Fruit fly (Drosophila melanogaster) whole organism, embryonic: ENCODE data around the gene ich.
A peak's percentile ranks its signal among the peaks of the same experiment; 100 is the strongest.

Experiments used
- ATbp ChIP-seq: fragments of 200-800 bp; sonication (Bioruptor generic); optimal IDR thresholded peaks from 2 replicates; lab custom pipeline; 2017; ENCODE audit warnings: missing biosample characterization, mild to moderate bottlenecking, missing genetic modification characterization, missing genetic modification reagents
- Ada2b ChIP-seq: fragments of 200-800 bp; sonication (Bioruptor generic); IDR thresholded peaks from 2 replicates; pipeline ENCODE4 v1.3.6; 2022; ENCODE audit warnings: missing biosample characterization, missing genetic modification characterization
- Adf1 ChIP-seq: fragments of 200-800 bp; sonication (Bioruptor generic); IDR thresholded peaks from 2 replicates; pipeline ENCODE4 v1.3.6; 2022; ENCODE audit warnings: missing biosample characterization, missing genetic modification characterization
- CG10267 ChIP-seq: fragments of 200-800 bp; sonication (Bioruptor generic); optimal IDR thresholded peaks from 2 replicates; lab custom pipeline; 2018; ENCODE audit warnings: missing biosample characterization, mild to moderate bottlenecking, missing genetic modification characterization, moderate library complexity
- CG10654 ChIP-seq: fragments of 200-800 bp; sonication (Bioruptor generic); optimal IDR thresholded peaks from 2 replicates; lab custom pipeline; 2016; ENCODE audit warnings: missing biosample characterization, missing genetic modification characterization
- CG10979 ChIP-seq: fragments of 200-800 bp; sonication (Bioruptor generic); optimal IDR thresholded peaks from 2 replicates; lab custom pipeline; 2018; ENCODE audit warnings: missing biosample characterization, mild to moderate bottlenecking, missing genetic modification characterization, moderate library complexity
- CG13123 ChIP-seq: fragments of 200-800 bp; sonication (Bioruptor generic); optimal IDR thresholded peaks from 2 replicates; lab custom pipeline; 2016; ENCODE audit warnings: missing biosample characterization, missing genetic modification characterization
- CG13424 ChIP-seq: fragments of 200-800 bp; sonication (Bioruptor generic); optimal IDR thresholded peaks from 2 replicates; lab custom pipeline; 2019; ENCODE audit warnings: missing biosample characterization, mild to moderate bottlenecking, missing genetic modification characterization, moderate library complexity
- CG13894 ChIP-seq: fragments of 200-800 bp; sonication (Bioruptor generic); optimal IDR thresholded peaks from 3 replicates; lab custom pipeline; 2018; ENCODE audit warnings: missing biosample characterization, mild to moderate bottlenecking, missing genetic modification characterization, moderate library complexity
- CG15269 ChIP-seq: fragments of 200-800 bp; sonication (Bioruptor generic); optimal IDR thresholded peaks from 2 replicates; lab custom pipeline; 2018; ENCODE audit warnings: missing biosample characterization, mild to moderate bottlenecking, missing genetic modification characterization, moderate library complexity
- CG15601 ChIP-seq: fragments of 200-800 bp; sonication (Bioruptor generic); optimal IDR thresholded peaks from 3 replicates; lab custom pipeline; 2019; ENCODE audit warnings: missing biosample characterization, mild to moderate bottlenecking, missing genetic modification characterization, moderate library complexity
- CG17359 ChIP-seq: fragments of 200-800 bp; sonication (Bioruptor generic); optimal IDR thresholded peaks from 3 replicates; lab custom pipeline; 2018; ENCODE audit warnings: missing biosample characterization, mild to moderate bottlenecking, missing genetic modification characterization, moderate library complexity
- CG17802 ChIP-seq: fragments of 200-800 bp; sonication (Bioruptor generic); optimal IDR thresholded peaks from 2 replicates; lab custom pipeline; 2018; ENCODE audit warnings: missing biosample characterization, mild to moderate bottlenecking, missing genetic modification characterization, moderate library complexity
- CG18262 ChIP-seq: fragments of 200-800 bp; optimal IDR thresholded peaks from 3 replicates; lab custom pipeline; 2019; ENCODE audit warnings: missing biosample characterization, mild to moderate bottlenecking, missing genetic modification characterization, moderate library complexity
- CG3726 ChIP-seq: fragments of 200-800 bp; sonication (Bioruptor generic); IDR thresholded peaks from 3 replicates; pipeline ENCODE4, ENCODE4 v1.3.6; 2022; ENCODE audit warnings: missing biosample characterization, missing genetic modification characterization
- CG4360 ChIP-seq: fragments of 200-800 bp; sonication (Bioruptor generic); IDR thresholded peaks from 2 replicates; pipeline ENCODE4 v1.3.6; 2022; ENCODE audit warnings: missing biosample characterization, missing genetic modification characterization
- CG4707 ChIP-seq: fragments of 200-800 bp; sonication (Bioruptor generic); optimal IDR thresholded peaks from 2 replicates; lab custom pipeline; 2018; ENCODE audit warnings: missing biosample characterization, mild to moderate bottlenecking, missing genetic modification characterization, moderate library complexity
- CG6272 ChIP-seq: fragments of 200-800 bp; sonication (Bioruptor generic); IDR thresholded peaks from 2 replicates; pipeline ENCODE4 v1.3.6; 2022; ENCODE audit warnings: missing biosample characterization, missing genetic modification characterization
- CG6689 ChIP-seq: fragments of 200-800 bp; sonication (Bioruptor generic); IDR thresholded peaks from 2 replicates; pipeline ENCODE4 v1.3.6; 2022; ENCODE audit warnings: missing biosample characterization, missing genetic modification characterization
- CG6813 ChIP-seq: fragments of 200-800 bp; sonication (Bioruptor generic); optimal IDR thresholded peaks from 2 replicates; lab custom pipeline; 2017; ENCODE audit warnings: missing biosample characterization, missing genetic modification characterization, mild to moderate bottlenecking, moderate library complexity, missing genetic modification reagents
- CG7556 ChIP-seq: fragments of 200-800 bp; sonication (Bioruptor generic); optimal IDR thresholded peaks from 2 replicates; lab custom pipeline; 2017; ENCODE audit warnings: missing biosample characterization, mild to moderate bottlenecking, missing genetic modification characterization
- CG7839 ChIP-seq: fragments of 200-800 bp; sonication (Bioruptor generic); optimal IDR thresholded peaks from 3 replicates; lab custom pipeline; 2018; ENCODE audit warnings: missing biosample characterization, mild to moderate bottlenecking, missing genetic modification characterization, moderate library complexity
- CG8924 ChIP-seq: fragments of 200-800 bp; optimal IDR thresholded peaks from 3 replicates; lab custom pipeline; 2019; ENCODE audit warnings: missing biosample characterization, mild to moderate bottlenecking, missing genetic modification characterization, moderate library complexity
- D19A ChIP-seq: fragments of 200-800 bp; optimal IDR thresholded peaks from 3 replicates; lab custom pipeline; 2019; ENCODE audit warnings: missing biosample characterization, mild to moderate bottlenecking, missing genetic modification characterization, moderate library complexity
- Drgx ChIP-seq: fragments of 200-800 bp; sonication (Bioruptor generic); IDR thresholded peaks from 2 replicates; pipeline ENCODE4 v1.3.6; 2022; ENCODE audit warnings: missing biosample characterization, missing genetic modification characterization
- E2f1 ChIP-seq: fragments of 200-800 bp; sonication (Bioruptor generic); IDR thresholded peaks from 2 replicates; pipeline ENCODE4 v1.3.6; 2022; ENCODE audit warnings: missing biosample characterization, missing genetic modification characterization
- HLH4C ChIP-seq: fragments of 200-800 bp; sonication (Bioruptor generic); IDR thresholded peaks from 3 replicates; pipeline ENCODE4 v1.3.6; 2022; ENCODE audit warnings: missing biosample characterization, missing genetic modification characterization; ENCODE audit not compliant: partially characterized antibody
- Nf-YA ChIP-seq: fragments of 200-800 bp; sonication (Bioruptor generic); IDR thresholded peaks from 2 replicates; pipeline ENCODE4 v1.3.6; 2022; ENCODE audit warnings: missing biosample characterization, missing genetic modification characterization
- Oli ChIP-seq: fragments of 200-800 bp; sonication (Bioruptor generic); optimal IDR thresholded peaks from 2 replicates; lab custom pipeline; 2018; ENCODE audit warnings: missing biosample characterization, mild to moderate bottlenecking, missing genetic modification characterization, moderate library complexity
- PHDP ChIP-seq: fragments of 200-800 bp; sonication (Bioruptor generic); optimal IDR thresholded peaks from 3 replicates; lab custom pipeline; 2018; ENCODE audit warnings: missing biosample characterization, mild to moderate bottlenecking, missing genetic modification characterization, moderate library complexity
- Rx ChIP-seq: fragments of 200-800 bp; sonication (Bioruptor generic); IDR thresholded peaks from 2 replicates; pipeline ENCODE4 v1.3.6; 2022; ENCODE audit warnings: missing biosample characterization, missing genetic modification characterization
- Sin3A ChIP-seq: fragments of >200 bp; optimal IDR thresholded peaks from 2 replicates; lab custom pipeline; 2018
- Sox102F ChIP-seq: fragments of 200-800 bp; sonication (Bioruptor generic); optimal IDR thresholded peaks from 2 replicates; lab custom pipeline; 2018; ENCODE audit warnings: missing biosample characterization, mild to moderate bottlenecking, missing genetic modification characterization, moderate library complexity
- Ssrp ChIP-seq: fragments of 200-800 bp; sonication (Bioruptor generic); optimal IDR thresholded peaks from 2 replicates; lab custom pipeline; 2018; ENCODE audit warnings: missing biosample characterization, mild to moderate bottlenecking, missing genetic modification characterization, moderate library complexity
- Stat92E ChIP-seq, 3 experiments: fragments of >200 bp in 2 of 3; fragments of 200-800 bp in 1 of 3; sonication (Bioruptor generic) in 1 of 3; optimal IDR thresholded peaks; 2 replicates each; lab custom pipeline; 2017 to 2019; ENCODE audit warnings: missing biosample characterization in 3 of 3, missing genetic modification characterization in 3 of 3, mild to moderate bottlenecking in 1 of 3, moderate library complexity in 1 of 3
- Xbp1 ChIP-seq: fragments of 200-800 bp; sonication (Bioruptor generic); optimal IDR thresholded peaks from 3 replicates; lab custom pipeline; 2016; ENCODE audit warnings: missing biosample characterization, mild to moderate bottlenecking, missing genetic modification characterization
- az2 ChIP-seq: fragments of 200-800 bp; sonication (Bioruptor generic); optimal IDR thresholded peaks from 3 replicates; lab custom pipeline; 2016; ENCODE audit warnings: missing biosample characterization, missing genetic modification characterization
- bcd ChIP-seq: fragments of 200-800 bp; sonication (Bioruptor generic); optimal IDR thresholded peaks from 2 replicates; lab custom pipeline; 2017; ENCODE audit warnings: missing biosample characterization, mild to moderate bottlenecking, missing genetic modification characterization
- crc ChIP-seq: fragments of 200-800 bp; sonication (Bioruptor generic); optimal IDR thresholded peaks from 2 replicates; lab custom pipeline; 2016; ENCODE audit warnings: missing biosample characterization, missing genetic modification characterization
- crol ChIP-seq: fragments of 200-800 bp; sonication (Bioruptor generic); IDR thresholded peaks from 2 replicates; pipeline ENCODE4 v1.3.6; 2022; ENCODE audit warnings: missing biosample characterization, missing genetic modification characterization
- dimm ChIP-seq: fragments of 200-800 bp; sonication (Bioruptor generic); IDR thresholded peaks from 2 replicates; pipeline ENCODE4 v1.3.6; 2022; ENCODE audit warnings: missing biosample characterization, missing genetic modification characterization
- dmrt99B ChIP-seq: fragments of 200-800 bp; sonication (Bioruptor generic); optimal IDR thresholded peaks from 2 replicates; lab custom pipeline; 2018; ENCODE audit warnings: missing biosample characterization, mild to moderate bottlenecking, missing genetic modification characterization, moderate library complexity
- ewg ChIP-seq: fragments of 200-800 bp; sonication (Bioruptor generic); optimal IDR thresholded peaks from 3 replicates; lab custom pipeline; 2017; ENCODE audit warnings: mild to moderate bottlenecking, missing biosample characterization, missing genetic modification reagents, missing genetic modification characterization
- grau ChIP-seq: fragments of 200-800 bp; optimal IDR thresholded peaks from 3 replicates; lab custom pipeline; 2019; ENCODE audit warnings: missing biosample characterization, mild to moderate bottlenecking, missing genetic modification characterization, moderate library complexity
- maf-S ChIP-seq: fragments of 200-800 bp; sonication (Bioruptor generic); optimal IDR thresholded peaks from 2 replicates; lab custom pipeline; 2016; ENCODE audit warnings: missing biosample characterization, missing genetic modification characterization
- otp ChIP-seq: fragments of 200-800 bp; sonication (Bioruptor generic); IDR thresholded peaks from 3 replicates; pipeline ENCODE4, ENCODE4 v1.3.6; 2022; ENCODE audit warnings: missing biosample characterization, missing genetic modification characterization
- slbo ChIP-seq: fragments of 200-800 bp; sonication (Bioruptor generic); IDR thresholded peaks from 2 replicates; pipeline ENCODE4 v1.3.6; 2022; ENCODE audit warnings: missing biosample characterization, missing genetic modification characterization
- twi ChIP-seq: fragments of 200-800 bp; optimal IDR thresholded peaks from 2 replicates; lab custom pipeline; 2019; ENCODE audit warnings: missing biosample characterization, mild to moderate bottlenecking, missing genetic modification characterization, moderate library complexity
- unpg ChIP-seq: fragments of 200-800 bp; sonication (Bioruptor generic); optimal IDR thresholded peaks from 3 replicates; lab custom pipeline; 2018; ENCODE audit warnings: missing biosample characterization, mild to moderate bottlenecking, missing genetic modification characterization, moderate library complexity

The ich gene

dm6 chr3R:8963756-8964342 is 1.0 kb upstream of the ich start (continued):
- TF ChIP-seq grau (tag; lab: Kevin White, UChicago) (peak; percentile 32), CG17802 (no peak), CG13424 (tag; lab: Kevin White, UChicago) (peak; percentile 40), D19A (tag; lab: Kevin White, UChicago) (peak; percentile 30), crol (peak; percentile 31; the same call in 1 of the 2 replicates), az2 (peak; percentile 18), Oli (tag; lab: Kevin White, UChicago) (peak; percentile 48), CG13894 (tag; lab: Kevin White, UChicago) (no peak), PHDP (tag; lab: Kevin White, UChicago) (peak; percentile 39), slbo (GFP tag; lab: Robert Waterston, UW) (no peak), CG10654 (no peak), CG7839 (tag; lab: Kevin White, UChicago) (peak; percentile 48), Sox102F (GFP tag; lab: Kevin White, UChicago) (peak; percentile 84), CG18262 (tag; lab: Kevin White, UChicago) (peak; percentile 60), CG10267 (tag; lab: Kevin White, UChicago) (peak; percentile 17), CG10979 (peak; percentile 41), Ssrp (tag; lab: Kevin White, UChicago) (peak; percentile 45), CG15601 (tag; lab: Kevin White, UChicago) (peak; percentile 2), CG6813 (GFP tag; lab: Kevin White, UChicago) (no peak), Stat92E (GFP tag; optimal IDR thresholded peaks at IDR 0.05; lab: Kevin White, UChicago) (no peak), unpg (GFP tag; lab: Kevin White, UChicago) (peak; percentile 58), twi (tag; lab: Kevin White, UChicago) (no peak), crc (no peak), ewg (GFP tag; lab: Kevin White, UChicago) (peak; percentile 32), Drgx (0 out of 2 replicates have a peak, but pooled peaks have one; percentile 20), Nf-YA (GFP tag; lab: Robert Waterston, UW) (0 out of 2 replicates have a peak, but pooled peaks have one; percentile 15), Sin3A (lab: Kevin White, UChicago) (no peak), bcd (peak; percentile 19), CG8924 (tag; lab: Kevin White, UChicago) (peak; percentile 35), Adf1 (GFP tag; lab: Robert Waterston, UW) (no peak), CG7556 (GFP tag; lab: Kevin White, UChicago) (peak; percentile 4), dmrt99B (tag; lab: Kevin White, UChicago) (peak; percentile 76), Xbp1 (GFP tag; lab: Kevin White, UChicago) (peak; percentile 32), maf-S (GFP tag; lab: Kevin White, UChicago) (no peak), CG17359 (tag; lab: Kevin White, UChicago) (peak; percentile 75), dimm (GFP tag; lab: Robert Waterston, UW) (0 out of 2 replicates have a peak, but pooled peaks have one; percentile 22), ATbp (GFP tag; lab: Kevin White, UChicago) (peak; percentile 61), CG15269 (tag; lab: Kevin White, UChicago) (peak; percentile 20), E2f1 (0 out of 2 replicates have a peak, but pooled peaks have one; percentile 8), CG13123 (GFP tag; lab: Kevin White, UChicago) (no peak), CG3726 (GFP tag; lab: Robert Waterston, UW) (0 out of 3 replicates have a peak, but pooled peaks have one; percentile 32), CG4360 (peak; percentile 63), HLH4C (GFP tag; lab: Robert Waterston, UW) (no peak), CG4707 (GFP tag; lab: Kevin White, UChicago) (peak; percentile 19), Rx (no peak), Ada2b (GFP tag; lab: Robert Waterston, UW) (peak; percentile 20; the same call in 1 of the 2 replicates), otp (GFP tag; lab: Robert Waterston, UW) (0 out of 3 replicates have a peak, but pooled peaks have one; percentile 35), CG6272 (GFP tag; lab: Robert Waterston, UW) (no peak), CG6689 (GFP tag; lab: Robert Waterston, UW) (0 out of 2 replicates have a peak, but pooled peaks have one; percentile 19)
